Worm (Caenorhabditis elegans) whole organism, mixed stage, embryonic: ENCODE measurements around the gene C10F3.7.

Source experiments
- elt-1 ChIP-seq: sonication (generic microtip); optimal IDR thresholded peaks from 2 replicates; lab custom pipeline; 2017; ENCODE audit warnings: missing genetic modification characterization, mild to moderate bottlenecking, missing compliant biosample characterization, antibody characterized with exemption, moderate library complexity, borderline replicate concordance; ENCODE audit not compliant: insufficient read depth
- mep-1 ChIP-seq: fragments of 150-350 bp; optimal IDR thresholded peaks from 2 replicates; lab custom pipeline; 2017; ENCODE audit warnings: missing biosample characterization, missing genetic modification reagents, missing genetic modification characterization, inconsistent platforms
- unc-39 ChIP-seq: fragments of 150-350 bp; optimal IDR thresholded peaks from 2 replicates; lab custom pipeline; 2014; ENCODE audit warnings: missing biosample characterization, missing genetic modification characterization
- unc-62 ChIP-seq: fragments of 150-350 bp; optimal IDR thresholded peaks from 2 replicates; lab custom pipeline; 2014; ENCODE audit warnings: missing biosample characterization, missing genetic modification reagents, missing genetic modification characterization
- ztf-11 ChIP-seq: fragments of 150-350 bp; optimal IDR thresholded peaks from 2 replicates; lab custom pipeline; 2014; ENCODE audit warnings: missing biosample characterization, missing genetic modification characterization

ce11 chrV:6007927-6008326, 21.3 kb upstream of the C10F3.7 start:
- TF ChIP-seq unc-39 (tag; lab: Kevin White, UChicago) = no peak
- no peak for TF ChIP-seq ztf-11 (tag; lab: Kevin White, UChicago)
- no peak for TF ChIP-seq elt-1 (tag; lab: Kevin White, UChicago)
- TF ChIP-seq mep-1 (tag; lab: Kevin White, UChicago) = no peak
- no peak for TF ChIP-seq unc-62 (GFP tag; lab: Kevin White, UChicago)
